Fruit fly (Drosophila melanogaster): ENCODE measurements around the gene CG34382.

The CG34382 gene

dm6 chr3L:9847420-9847977 is 31.3 kb upstream of the CG34382 start (continued):
- TF ChIP-seq lov (optimal IDR thresholded peaks at IDR 0.05) (no peak), lov (GFP tag; IDR thresholded peaks at IDR 0.05) (no peak), CG2889 (GFP tag; IDR thresholded peaks at IDR 0.05) (no peak), CG9797 (GFP tag; optimal IDR thresholded peaks at IDR 0.05) (no peak), Hand (GFP tag; optimal IDR thresholded peaks at IDR 0.05) (no peak), CG34422 (GFP tag; IDR thresholded peaks at IDR 0.05) (no peak), BEAF-32 (GFP tag; optimal IDR thresholded peaks at IDR 0.05) (no peak), sc (optimal IDR thresholded peaks at IDR 0.05) (no peak), sc (GFP tag; optimal IDR thresholded peaks at IDR 0.05) (no peak), Dip2 (GFP tag; IDR thresholded peaks at IDR 0.05) (no peak), CG4617 (GFP tag; optimal IDR thresholded peaks at IDR 0.05; ENCODE audit: borderline replicate concordance) (no peak), CG31388 (GFP tag; optimal IDR thresholded peaks at IDR 0.05) (no peak), grn (GFP tag; optimal IDR thresholded peaks at IDR 0.05) (no peak), kah (GFP tag; optimal IDR thresholded peaks at IDR 0.05) (no peak), CG10979 (tag; optimal IDR thresholded peaks at IDR 0.05) (no peak), CG7556 (GFP tag; optimal IDR thresholded peaks at IDR 0.05) (no peak), Elba2 (GFP tag; optimal IDR thresholded peaks at IDR 0.05) (no peak), zfh1 (GFP tag; IDR thresholded peaks at IDR 0.05) (no peak), Myb (GFP tag; optimal IDR thresholded peaks at IDR 0.05) (no peak), slbo (GFP tag; IDR thresholded peaks at IDR 0.05) (peak; percentile 76), E2f1 (GFP tag; IDR thresholded peaks at IDR 0.05) (no peak), Spps (tag; optimal IDR thresholded peaks at IDR 0.05) (no peak), Ssrp (tag; optimal IDR thresholded peaks at IDR 0.05) (no peak), CG17612 (GFP tag; IDR thresholded peaks at IDR 0.05) (no peak), HHEX (GFP tag; optimal IDR thresholded peaks at IDR 0.05) (peak; percentile 23), CG1602 (GFP tag; optimal IDR thresholded peaks at IDR 0.05) (no peak), oc (tag; optimal IDR thresholded peaks at IDR 0.05) (no peak), gsb (GFP tag; IDR thresholded peaks at IDR 0.05) (no peak), D19B (GFP tag; optimal IDR thresholded peaks at IDR 0.05) (peak; percentile 33), CG2129 (GFP tag; IDR thresholded peaks at IDR 0.05; ENCODE audit: partially characterized antibody) (no peak), Optix (GFP tag; IDR thresholded peaks at IDR 0.05) (no peak), onecut (GFP tag; IDR thresholded peaks at IDR 0.05) (peak; percentile 29; the same call in 1 of the 2 replicates), CG9817 (tag; optimal IDR thresholded peaks at IDR 0.05) (peak; percentile 55), org-1 (GFP tag; optimal IDR thresholded peaks at IDR 0.05) (no peak), CG14860 (GFP tag; IDR thresholded peaks at IDR 0.05; ENCODE audit: partially characterized antibody) (no peak), CG5180 (GFP tag; optimal IDR thresholded peaks at IDR 0.05) (peak; percentile 16), CG10543 (GFP tag; optimal IDR thresholded peaks at IDR 0.05) (no peak), fu2 (GFP tag; optimal IDR thresholded peaks at IDR 0.05) (peak; percentile 28), Lhr (GFP tag; optimal IDR thresholded peaks at IDR 0.05) (no peak), ase (GFP tag; IDR thresholded peaks at IDR 0.05) (peak; percentile 42; the same call in 2 of the 3 replicates), NC2α (GFP tag; optimal IDR thresholded peaks at IDR 0.05) (no peak), CG4360 (GFP tag; IDR thresholded peaks at IDR 0.05) (no peak), CG13624 (GFP tag; optimal IDR thresholded peaks at IDR 0.05) (peak; percentile 73), caup (GFP tag; optimal IDR thresholded peaks at IDR 0.05; ENCODE audit: severe bottlenecking) (peak; percentile 64), croc (GFP tag; conservative IDR thresholded peaks at IDR 0.05) (no peak), Meics (GFP tag; optimal IDR thresholded peaks at IDR 0.05) (peak; percentile 69), HLH54F (GFP tag; optimal IDR thresholded peaks at IDR 0.05) (peak; percentile 38), CG30403 (GFP tag; optimal IDR thresholded peaks at IDR 0.05) (peak; percentile 46), maf-S (GFP tag; optimal IDR thresholded peaks at IDR 0.05) (no peak), CG3163 (GFP tag; optimal IDR thresholded peaks at IDR 0.05) (no peak), chn (GFP tag; optimal IDR thresholded peaks at IDR 0.05) (no peak)
